Worm (Caenorhabditis elegans) whole organism, mixed stage, embryonic: ENCODE measurements around the gene srlf-23.
"Not testable (repeated sequence)": the region's sequence is repeated elsewhere in the genome, so short reads cannot be mapped to it uniquely, and the experiment has no call there.

Experiments used
- bed-3 ChIP-seq: fragments of 200-800 bp; sonication (Bioruptor generic); optimal IDR thresholded peaks from 3 replicates; lab custom pipeline; 2018; ENCODE audit warnings: mild to moderate bottlenecking, missing genetic modification characterization, moderate library complexity, missing compliant biosample characterization
- blmp-1 ChIP-seq: fragments of 150-350 bp; optimal IDR thresholded peaks from 2 replicates; lab custom pipeline; 2014; ENCODE audit warnings: missing biosample characterization, missing genetic modification characterization
- ceh-43 ChIP-seq: fragments of 200-800 bp; sonication (Bioruptor generic); optimal IDR thresholded peaks from 2 replicates; lab custom pipeline; 2018; ENCODE audit warnings: mild to moderate bottlenecking, missing genetic modification characterization, moderate library complexity, missing compliant biosample characterization
- drap-1 ChIP-seq: fragments of 200-800 bp; sonication (Bioruptor generic); optimal IDR thresholded peaks from 3 replicates; lab custom pipeline; 2018; ENCODE audit warnings: mild to moderate bottlenecking, missing genetic modification characterization, missing compliant biosample characterization
- lin-13 ChIP-seq: fragments of 150-350 bp; optimal IDR thresholded peaks from 2 replicates; lab custom pipeline; 2014; ENCODE audit warnings: missing biosample characterization, missing genetic modification characterization
- mep-1 ChIP-seq: fragments of 150-350 bp; optimal IDR thresholded peaks from 2 replicates; lab custom pipeline; 2017; ENCODE audit warnings: missing biosample characterization, missing genetic modification reagents, missing genetic modification characterization, inconsistent platforms
- nhr-2 ChIP-seq: fragments of 150-350 bp; optimal IDR thresholded peaks from 2 replicates; lab custom pipeline; 2014; ENCODE audit warnings: missing biosample characterization, missing genetic modification characterization
- nhr-237 ChIP-seq: fragments of 150-350 bp; optimal IDR thresholded peaks from 2 replicates; lab custom pipeline; 2014; ENCODE audit warnings: missing biosample characterization, missing genetic modification characterization
- nhr-28 ChIP-seq: fragments of 150-350 bp; optimal IDR thresholded peaks from 2 replicates; lab custom pipeline; 2014; ENCODE audit warnings: missing biosample characterization, missing genetic modification characterization
- pha-4 ChIP-seq: fragments of 150-350 bp; optimal IDR thresholded peaks from 2 replicates; lab custom pipeline; 2018; ENCODE audit warnings: missing biosample characterization, missing genetic modification reagents, missing genetic modification characterization
- sem-2 ChIP-seq: fragments of 200-800 bp; sonication (Bioruptor generic); optimal IDR thresholded peaks from 2 replicates; lab custom pipeline; 2018; ENCODE audit warnings: mild to moderate bottlenecking, missing genetic modification characterization, missing compliant biosample characterization
- snpc-4 ChIP-seq: fragments of 150-350 bp; optimal IDR thresholded peaks from 2 replicates; lab custom pipeline; 2014; ENCODE audit warnings: missing biosample characterization, missing genetic modification characterization
- sptf-1 ChIP-seq: sonication (generic microtip); optimal IDR thresholded peaks from 2 replicates; lab custom pipeline; 2017; ENCODE audit warnings: mild to moderate bottlenecking, missing genetic modification characterization, moderate library complexity, missing compliant biosample characterization
- unc-39 ChIP-seq: fragments of 150-350 bp; optimal IDR thresholded peaks from 2 replicates; lab custom pipeline; 2014; ENCODE audit warnings: missing biosample characterization, missing genetic modification characterization
- unc-62 ChIP-seq: fragments of 150-350 bp; optimal IDR thresholded peaks from 2 replicates; lab custom pipeline; 2014; ENCODE audit warnings: missing biosample characterization, missing genetic modification reagents, missing genetic modification characterization

The srlf-23 gene

DNA sequence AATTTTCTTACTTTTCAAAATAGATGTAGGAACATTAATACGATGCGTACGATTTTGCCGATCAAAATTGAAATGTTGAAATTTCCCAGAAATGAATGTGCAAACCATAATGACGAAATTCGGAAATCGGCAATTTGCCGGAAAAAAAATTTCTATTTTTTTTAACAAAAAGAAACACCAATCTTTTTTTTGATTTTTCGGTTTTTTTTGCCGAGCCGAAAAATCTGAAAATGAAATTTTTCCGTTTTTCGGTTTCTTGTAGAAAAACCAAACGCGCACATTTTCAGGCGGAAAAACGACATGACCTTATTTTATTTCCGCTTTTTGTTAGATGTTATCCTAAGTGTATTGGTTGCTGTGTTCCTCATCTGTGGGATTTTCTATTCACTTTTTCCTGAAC lies 45.8 kb downstream of the srlf-23 start, which contains the start of gene srbc-13:
Gene srbc-13 (plus strand): TSS at position 301 of the 400 bp plus-strand sequence.
- no peak for TF ChIP-seq ceh-43
- no peak for TF ChIP-seq sptf-1 (tag; lab: Kevin White, UChicago)
- no peak for TF ChIP-seq mep-1
- no peak for TF ChIP-seq nhr-2 (tag; lab: Kevin White, UChicago)
- TF ChIP-seq pha-4 (tag; lab: Kevin White, UChicago), result no peak
- TF ChIP-seq blmp-1, result no peak
- no peak for TF ChIP-seq sem-2
- no peak for TF ChIP-seq unc-39 (tag; lab: Kevin White, UChicago)
- no peak for TF ChIP-seq unc-62 (GFP tag; lab: Kevin White, UChicago)
- no peak for TF ChIP-seq lin-13 (tag; lab: Kevin White, UChicago)
- no peak for TF ChIP-seq drap-1
- no peak for TF ChIP-seq snpc-4 (tag; lab: Kevin White, UChicago)
- TF ChIP-seq bed-3 (GFP tag; lab: Kevin White, UChicago), result no peak

DNA sequence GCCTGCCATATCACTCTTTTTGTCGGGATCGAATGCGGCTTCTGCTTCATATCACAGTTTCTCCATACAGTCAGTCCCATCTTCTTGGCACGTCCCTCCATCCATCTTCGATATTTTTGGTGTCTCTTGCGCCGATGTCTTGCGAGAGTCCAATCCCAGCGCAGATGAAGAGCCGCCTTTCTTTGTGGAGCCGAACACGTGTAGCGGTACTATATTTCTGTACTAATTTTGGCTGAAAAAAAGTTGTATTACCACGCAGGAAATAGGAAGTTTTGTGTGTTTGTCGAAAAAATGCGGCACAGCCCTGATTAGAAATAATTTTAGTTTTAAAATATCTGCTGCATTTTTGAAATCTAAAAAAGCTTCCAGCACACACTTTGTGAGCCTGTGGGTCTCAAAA lies 50.2 kb downstream of the srlf-23 start, which contains the start of gene K09C6.8:
Gene K09C6.8 (minus strand): TSS at position 101 of the 400 bp plus-strand sequence.
- TF ChIP-seq nhr-237, nhr-28, nhr-2 (tag; lab: Kevin White, UChicago): not testable (repeated sequence)
